Worm (Caenorhabditis elegans) whole organism, dauer: ENCODE data around the gene Y24D9B.1.
"Not testable (repeated sequence)": the region's sequence is repeated elsewhere in the genome, so short reads cannot be mapped to it uniquely, and the experiment has no call there.

Source experiments
- unc-62 ChIP-seq: sonication (generic microtip); optimal IDR thresholded peaks from 2 replicates; lab custom pipeline; 2017; ENCODE audit warnings: missing biosample characterization, missing genetic modification reagents, missing genetic modification characterization

Y24D9B.1 gene

DNA sequence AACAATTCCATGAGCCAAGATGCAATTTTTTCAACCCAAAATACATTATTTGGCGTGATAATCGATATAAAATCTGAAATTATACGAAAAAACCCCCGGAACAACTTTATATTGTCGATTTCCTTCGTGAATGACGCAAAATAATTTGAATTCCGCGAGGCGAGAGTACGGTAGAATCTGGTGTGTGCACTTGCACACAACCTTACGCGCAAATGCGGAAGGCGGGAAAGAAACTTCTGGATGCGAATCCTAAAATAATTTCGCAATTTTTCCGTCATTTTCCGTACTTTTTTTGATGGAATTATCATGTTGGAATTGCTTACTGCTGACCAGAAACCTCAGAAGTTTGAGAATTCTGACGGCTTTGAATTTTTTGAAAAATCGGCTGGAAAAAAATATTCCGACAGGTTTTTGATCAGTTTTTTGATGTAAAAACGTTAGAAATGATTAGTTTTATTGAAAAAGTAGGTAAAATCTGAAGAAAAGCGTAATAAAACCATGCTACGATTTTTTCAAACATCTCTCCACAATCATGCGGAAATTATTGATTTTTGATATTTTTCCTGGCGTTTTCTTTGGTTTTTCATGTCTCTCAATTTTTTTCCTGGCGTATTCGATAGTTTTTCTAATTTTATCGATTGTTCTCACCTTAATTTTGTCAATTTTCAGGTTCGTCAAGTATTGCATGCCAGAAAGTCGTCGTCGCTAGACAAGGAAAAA lies 9.8 kb upstream of the Y24D9B.1 start, which contains the start of gene set-9:
Gene set-9 (plus strand): TSS at position 670 of the 720 bp plus-strand sequence.
- no peak for TF ChIP-seq unc-62

DNA sequence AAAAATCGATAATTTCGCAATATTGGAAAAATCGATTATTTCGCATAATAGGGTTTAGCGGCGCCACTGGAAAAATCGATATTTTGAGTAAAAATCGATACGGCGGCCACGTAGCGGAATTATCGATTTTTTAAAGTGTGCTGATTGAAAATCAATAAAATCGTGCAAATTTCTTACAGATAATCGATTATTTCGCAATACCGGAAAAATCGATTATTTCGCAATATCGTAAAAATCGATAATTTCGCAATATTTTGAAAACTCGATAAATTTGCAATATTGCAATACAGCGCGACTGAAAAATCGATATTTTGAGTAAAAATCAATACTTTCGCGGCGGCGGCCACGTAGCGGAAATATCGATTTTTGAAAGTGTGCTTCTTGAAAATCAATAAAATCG lies 480 bp downstream of the Y24D9B.1 start:
- no peak for TF ChIP-seq unc-62

DNA sequence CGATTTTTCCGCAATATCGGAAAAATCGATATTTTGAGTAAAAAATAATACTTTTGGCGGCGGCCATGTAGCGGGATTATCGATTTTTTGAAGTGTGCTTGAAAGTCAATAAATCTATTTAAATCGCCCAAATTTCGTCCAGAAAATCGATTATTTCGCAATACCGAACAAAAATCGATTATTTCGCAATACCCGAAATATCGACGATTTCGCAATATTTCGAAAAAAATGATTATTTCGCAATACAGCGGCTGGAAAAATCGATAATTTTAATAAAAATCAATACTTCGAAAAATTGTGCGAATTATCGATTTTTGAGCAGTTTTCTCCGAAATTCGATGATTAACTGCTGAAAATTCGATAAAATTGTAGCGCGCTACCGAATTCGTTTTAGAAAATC lies 898 bp downstream of the Y24D9B.1 start:
- no peak for TF ChIP-seq unc-62

DNA sequence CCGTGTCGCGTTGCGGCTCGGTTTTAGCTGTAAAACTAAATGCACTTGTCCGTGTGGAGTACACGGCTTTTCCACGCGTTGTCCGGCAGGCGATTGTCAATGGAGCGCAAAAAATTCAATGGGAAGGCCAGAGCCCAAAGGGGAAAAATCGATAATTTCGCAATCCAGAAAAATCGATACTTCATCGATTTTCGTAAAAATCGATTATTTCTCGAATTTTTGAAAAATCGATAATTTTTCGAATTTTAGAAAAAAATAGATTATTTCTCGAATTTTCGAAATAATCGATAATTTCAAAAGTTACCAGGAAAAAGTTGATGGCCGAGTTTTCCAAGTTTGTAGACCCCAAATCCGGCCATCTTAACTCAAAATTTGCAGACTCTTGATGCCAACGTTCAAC lies 2.3 kb downstream of the Y24D9B.1 start:
- no peak for TF ChIP-seq unc-62

DNA sequence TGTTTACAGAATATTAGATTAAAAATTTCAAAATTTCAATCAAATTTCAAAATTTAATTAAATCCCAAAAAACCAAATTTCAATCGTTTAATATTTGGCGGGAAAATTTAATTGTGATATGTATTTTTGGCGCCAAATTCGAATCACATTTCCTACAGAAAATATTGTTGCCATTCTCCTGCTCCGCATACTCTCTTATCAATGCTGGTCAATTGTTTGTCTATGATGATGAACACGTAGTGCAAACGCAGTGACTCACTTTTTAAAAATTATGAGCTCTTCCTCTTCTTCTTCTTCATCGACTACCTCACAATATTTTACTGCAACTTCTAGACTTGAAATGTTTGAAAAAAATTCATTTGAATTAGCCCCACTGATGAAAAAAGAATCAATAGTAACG lies 9.3 kb downstream of the Y24D9B.1 start, which contains the start of gene trpl-2:
Gene trpl-2 (plus strand): TSS at position 210 of the 400 bp plus-strand sequence.
- no peak for TF ChIP-seq unc-62

DNA sequence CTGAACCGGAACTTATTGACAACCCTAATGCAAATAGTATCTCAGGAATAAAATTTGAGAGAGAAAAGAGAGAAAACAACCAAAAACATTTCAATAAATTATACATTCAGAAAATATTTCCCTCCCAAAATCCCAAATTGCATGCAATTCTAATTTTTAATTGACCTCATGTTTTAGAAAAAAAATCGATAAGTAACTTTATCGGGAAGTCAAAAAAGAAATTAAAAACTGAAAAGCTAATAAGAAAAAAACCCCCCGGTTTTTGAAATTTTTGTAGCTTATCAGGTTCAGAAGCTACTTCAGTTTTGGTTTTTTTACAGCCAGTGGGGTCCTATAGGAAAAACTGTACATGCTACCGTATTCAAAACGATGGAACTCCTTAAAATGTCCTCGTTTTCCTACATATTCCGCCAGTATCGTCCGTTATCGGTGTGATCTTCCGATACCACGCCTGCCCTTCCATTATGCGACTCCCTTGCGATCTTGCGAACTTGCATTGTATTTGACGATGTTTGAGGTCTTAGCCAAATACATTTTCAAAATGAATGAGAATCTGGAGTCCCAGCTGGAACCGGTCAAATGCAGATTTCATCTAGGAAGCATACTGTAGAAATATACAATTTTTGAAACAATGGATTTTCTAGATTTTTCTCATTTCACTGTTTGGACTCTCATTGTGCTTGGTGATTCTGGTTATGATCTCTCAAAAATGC lies 19.1 kb downstream of the Y24D9B.1 start, which contains the start of the genes W03B1.3 and oac-51:
Gene W03B1.3 (minus strand): TSS at position 101 of the 713 bp plus-strand sequence.
Gene oac-51 (plus strand): TSS at position 663 of the 713 bp plus-strand sequence.
- no peak for TF ChIP-seq unc-62

DNA sequence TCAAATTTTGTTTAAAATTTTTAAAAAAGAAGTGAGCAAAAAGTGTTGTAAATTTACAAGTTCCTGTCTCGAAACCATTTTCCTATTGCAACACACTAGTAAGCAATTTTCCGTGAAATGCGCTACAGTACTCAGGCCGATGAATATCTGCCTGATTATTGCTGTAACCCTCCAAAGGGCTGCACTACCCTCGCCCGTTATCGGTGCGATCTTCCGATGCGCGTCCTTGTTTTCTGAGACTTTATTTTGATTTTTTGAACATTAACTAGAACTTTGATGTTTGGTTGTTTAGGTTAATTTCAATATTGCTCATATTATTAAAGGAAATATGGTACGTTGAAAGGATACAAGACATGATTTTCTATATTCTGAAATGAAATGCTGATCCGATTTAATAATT lies 21.1 kb downstream of the Y24D9B.1 start:
- TF ChIP-seq unc-62, result no peak

DNA sequence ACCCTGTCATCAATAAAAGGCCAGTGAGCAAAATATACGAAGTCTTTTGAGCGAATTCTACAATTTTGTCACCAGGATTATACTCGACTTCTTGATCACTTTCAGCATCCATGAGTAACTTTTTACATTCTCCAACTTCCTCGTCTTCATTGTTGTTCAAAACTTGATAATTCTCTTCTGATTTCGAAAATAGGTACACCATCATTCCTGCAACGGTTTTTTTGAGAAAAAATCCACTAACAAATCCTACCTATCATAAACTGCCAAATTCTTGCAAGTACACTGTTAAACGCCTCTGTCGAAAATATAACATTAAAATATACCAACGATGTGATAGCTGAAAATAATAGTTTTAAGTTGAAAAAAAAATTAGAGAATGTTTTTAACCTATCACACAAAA lies 27.7 kb downstream of the Y24D9B.1 start:
- TF ChIP-seq unc-62, result no peak

DNA sequence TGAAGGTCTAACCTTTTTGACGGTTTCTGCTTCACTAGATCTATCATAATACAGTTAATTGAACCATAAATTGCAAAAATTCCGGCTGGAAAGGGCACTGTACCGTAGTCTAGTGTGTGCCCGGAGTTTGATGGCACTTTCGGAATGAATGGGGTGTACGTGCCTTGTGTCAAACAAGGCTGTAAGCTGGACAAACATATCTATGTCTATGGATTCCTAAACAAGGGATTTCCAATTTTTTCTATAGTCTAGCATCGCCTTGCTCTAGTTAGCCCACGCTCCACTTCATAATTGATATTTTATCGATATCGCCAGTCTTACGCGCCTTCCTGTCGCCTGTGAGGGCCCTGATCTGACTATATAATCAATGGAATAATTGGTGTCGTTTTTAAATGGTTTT lies 29.4 kb downstream of the Y24D9B.1 start, which contains the start of gene oac-52:
Gene oac-52 (minus strand): TSS at position 101 of the 400 bp plus-strand sequence.
- no peak for TF ChIP-seq unc-62

DNA sequence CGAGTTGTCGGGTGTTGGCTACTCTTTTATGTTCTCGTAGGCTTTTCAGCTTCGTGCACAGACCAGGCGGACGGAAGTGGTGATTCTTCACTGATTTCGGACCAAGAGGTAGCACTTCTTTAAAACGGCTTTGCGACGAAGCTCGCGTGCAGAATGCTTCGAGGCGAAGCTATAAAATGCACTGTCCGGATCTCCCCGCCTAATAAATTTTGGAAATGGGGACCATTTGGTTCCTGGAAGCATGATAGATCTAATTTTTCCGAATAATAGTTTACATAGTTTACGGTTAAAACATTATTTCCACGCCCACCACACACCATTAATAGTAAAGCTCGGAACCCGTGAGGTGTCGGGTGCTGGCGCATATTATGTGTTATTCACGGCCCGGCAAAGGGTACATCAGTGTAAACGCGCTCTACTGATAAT lies 30.4 kb downstream of the Y24D9B.1 start:
- no peak for TF ChIP-seq unc-62

DNA sequence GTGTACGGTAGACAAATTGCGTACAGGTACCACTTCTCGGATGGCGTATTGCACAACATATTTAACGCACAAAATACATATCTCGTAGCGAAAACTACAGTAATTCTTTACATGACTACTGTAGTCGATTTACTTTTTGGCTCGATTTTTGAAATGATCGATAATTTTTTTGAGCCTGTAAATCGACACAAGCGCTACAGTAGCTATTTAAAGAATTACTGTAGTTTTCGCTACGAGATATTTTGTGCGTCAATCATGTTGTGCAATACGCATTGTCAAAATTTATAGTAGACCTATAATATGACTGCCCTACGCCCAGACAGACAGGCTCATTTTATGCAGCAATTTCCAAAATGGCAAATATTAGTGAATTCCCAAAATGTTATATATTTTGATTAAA lies 31.0 kb downstream of the Y24D9B.1 start, which contains the start of gene W03B1.5:
Gene W03B1.5 (plus strand): TSS at position 301 of the 400 bp plus-strand sequence.
- TF ChIP-seq unc-62, result not testable (repeated sequence)

DNA sequence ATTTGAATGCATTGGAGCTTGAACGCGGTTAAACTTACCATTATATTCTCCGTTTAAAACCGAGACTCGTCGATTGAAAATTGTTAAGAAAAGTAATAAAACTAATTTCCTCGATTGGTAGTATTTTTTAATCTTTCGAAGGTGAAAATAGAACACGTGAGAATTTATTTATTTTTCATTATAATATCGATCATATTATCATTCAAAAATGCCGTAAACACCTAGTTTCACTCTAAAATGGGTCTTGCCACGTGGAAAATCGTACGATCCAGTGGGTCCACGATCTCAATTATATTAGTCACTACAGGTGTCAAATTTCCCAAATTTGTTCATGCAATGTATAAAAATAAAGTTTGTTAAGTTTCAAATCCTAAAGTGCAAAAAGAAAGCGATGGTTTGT lies 39.7 kb downstream of the Y24D9B.1 start, which contains the start of gene W03B1.9:
Gene W03B1.9 (minus strand): TSS at position 101 of the 400 bp plus-strand sequence.
- no peak for TF ChIP-seq unc-62

DNA sequence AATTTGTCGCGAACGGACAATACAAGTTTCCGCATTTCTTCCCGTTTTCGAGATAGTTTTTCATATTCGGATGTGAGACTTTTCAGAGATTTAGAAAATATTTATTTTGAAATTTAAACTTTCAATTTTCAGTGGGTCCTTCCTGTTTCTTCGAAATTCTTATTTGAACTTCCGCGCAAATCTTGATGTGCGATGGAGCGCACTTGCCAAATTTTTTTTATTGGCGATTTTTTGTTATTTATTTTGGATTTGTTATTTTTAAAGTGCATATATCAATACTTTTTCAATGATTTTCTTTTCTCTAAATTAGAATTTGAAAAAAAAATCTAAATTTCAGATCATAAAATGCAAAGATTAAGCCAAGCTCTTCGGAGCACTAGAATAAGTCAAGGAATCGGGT lies 40.1 kb downstream of the Y24D9B.1 start, which contains the start of gene sars-2:
Gene sars-2 (plus strand): TSS at position 341 of the 400 bp plus-strand sequence.
- no peak for TF ChIP-seq unc-62

DNA sequence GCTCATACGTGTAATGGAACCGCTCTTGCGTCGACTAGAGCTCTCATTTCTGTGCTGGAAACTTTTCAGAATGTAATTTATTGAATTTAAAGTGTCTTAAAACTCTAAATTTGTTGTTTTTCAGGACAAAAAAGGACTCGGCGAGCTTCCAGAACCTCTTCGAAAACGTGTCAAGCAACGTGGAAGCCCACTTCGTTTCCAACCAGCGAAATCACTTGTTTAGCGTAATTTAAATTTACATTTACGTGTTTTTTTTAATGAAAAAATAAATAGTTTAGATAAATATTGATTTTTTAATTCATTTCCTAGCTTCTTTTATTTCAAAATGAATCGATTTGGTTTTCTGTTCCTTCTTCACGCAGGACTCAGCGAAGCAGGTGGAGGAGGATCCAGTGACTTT lies 42.5 kb downstream of the Y24D9B.1 start, which contains the start of gene F55F10.3:
Gene F55F10.3 (plus strand): TSS at position 301 of the 400 bp plus-strand sequence.
- no peak for TF ChIP-seq unc-62

DNA sequence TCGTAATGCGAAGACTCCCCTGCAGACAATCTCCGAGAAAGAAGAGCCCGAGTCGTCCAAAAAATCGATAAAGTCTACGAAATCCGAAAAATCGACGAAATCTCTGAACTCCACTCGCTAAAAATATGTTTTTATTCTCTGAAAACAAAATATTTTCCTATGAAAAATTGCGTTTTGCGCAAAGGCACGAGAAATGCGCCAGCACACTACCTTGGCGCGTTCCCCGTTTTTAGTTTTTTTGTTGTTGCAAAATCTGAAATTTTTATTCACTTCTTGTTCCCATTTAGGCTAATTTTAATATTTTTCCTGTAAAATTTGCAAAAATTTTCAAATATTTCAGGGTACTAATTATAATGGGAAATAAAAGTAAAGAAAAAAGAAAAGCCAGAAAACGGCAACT lies 43.3 kb downstream of the Y24D9B.1 start, which contains the start of gene F55F10.1:
Gene F55F10.1 (plus strand): TSS at position 341 of the 400 bp plus-strand sequence.
- no peak for TF ChIP-seq unc-62

DNA sequence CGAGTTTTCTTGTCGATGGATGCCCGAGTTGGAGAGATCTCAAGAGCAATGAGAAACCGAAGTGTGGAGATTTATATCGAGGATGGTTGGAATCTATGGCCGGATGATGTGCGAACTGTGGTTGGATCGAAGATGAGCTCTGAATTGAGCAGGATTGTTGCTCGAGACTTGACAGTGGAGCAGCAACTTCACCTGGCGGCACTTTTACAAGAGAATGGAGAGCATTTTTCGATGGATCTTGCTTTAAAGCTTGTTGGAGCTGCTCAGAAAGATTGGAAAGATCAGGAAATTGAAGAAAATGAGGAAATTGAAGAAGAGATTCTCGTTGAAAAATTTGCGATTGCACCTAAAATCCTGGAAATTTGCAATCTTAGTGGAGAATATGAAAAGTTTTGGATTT lies 52.0 kb downstream of the Y24D9B.1 start:
- no peak for TF ChIP-seq unc-62
